Fruit fly (Drosophila melanogaster) whole organism, embryonic: ENCODE data around the gene CG14427.

ENCODE experiments used
- CG1024 ChIP-seq: fragments of 200-800 bp; sonication (Bioruptor generic); IDR thresholded peaks from 2 replicates; pipeline ENCODE4 v1.3.6; 2022; ENCODE audit warnings: missing biosample characterization, missing genetic modification characterization
- CG10267 ChIP-seq: fragments of 200-800 bp; sonication (Bioruptor generic); optimal IDR thresholded peaks from 2 replicates; lab custom pipeline; 2018; ENCODE audit warnings: missing biosample characterization, mild to moderate bottlenecking, missing genetic modification characterization, moderate library complexity
- CG10274 ChIP-seq: fragments of 200-800 bp; sonication (Bioruptor generic); optimal IDR thresholded peaks from 3 replicates; lab custom pipeline; 2017; ENCODE audit warnings: missing biosample characterization, mild to moderate bottlenecking, missing genetic modification characterization
- CG10959 ChIP-seq: fragments of 200-800 bp; sonication (Bioruptor generic); IDR thresholded peaks from 2 replicates; pipeline ENCODE4 v1.3.6; 2022; ENCODE audit warnings: missing biosample characterization, missing genetic modification characterization
- CG10979 ChIP-seq: fragments of 200-800 bp; sonication (Bioruptor generic); optimal IDR thresholded peaks from 2 replicates; lab custom pipeline; 2018; ENCODE audit warnings: missing biosample characterization, mild to moderate bottlenecking, missing genetic modification characterization, moderate library complexity
- CG11247 ChIP-seq: fragments of 200-800 bp; sonication (Bioruptor generic); IDR thresholded peaks from 2 replicates; pipeline ENCODE4 v1.3.6; 2022; ENCODE audit warnings: missing biosample characterization, missing genetic modification characterization
- CG13894 ChIP-seq: fragments of 200-800 bp; sonication (Bioruptor generic); optimal IDR thresholded peaks from 3 replicates; lab custom pipeline; 2018; ENCODE audit warnings: missing biosample characterization, mild to moderate bottlenecking, missing genetic modification characterization, moderate library complexity
- CG1603 ChIP-seq: fragments of 200-800 bp; sonication (Bioruptor generic); optimal IDR thresholded peaks from 2 replicates; lab custom pipeline; 2019; ENCODE audit warnings: missing biosample characterization, mild to moderate bottlenecking, missing genetic modification characterization, moderate library complexity
- CG18764 ChIP-seq: fragments of 200-800 bp; sonication (Bioruptor generic); optimal IDR thresholded peaks from 3 replicates; lab custom pipeline; 2016; ENCODE audit warnings: missing biosample characterization, missing genetic modification characterization
- CG3995 ChIP-seq: fragments of 200-800 bp; sonication (Bioruptor generic); optimal IDR thresholded peaks from 3 replicates; lab custom pipeline; 2016; ENCODE audit warnings: missing biosample characterization, missing genetic modification characterization
- CG42726 ChIP-seq: fragments of 200-800 bp; sonication (Bioruptor generic); IDR thresholded peaks from 2 replicates; pipeline ENCODE4 v1.3.6; 2022; ENCODE audit warnings: missing biosample characterization, missing genetic modification characterization; ENCODE audit not compliant: partially characterized antibody
- CG6272 ChIP-seq: fragments of 200-800 bp; sonication (Bioruptor generic); IDR thresholded peaks from 2 replicates; pipeline ENCODE4 v1.3.6; 2022; ENCODE audit warnings: missing biosample characterization, missing genetic modification characterization
- CG6791 ChIP-seq: fragments of 200-800 bp; sonication (Bioruptor generic); IDR thresholded peaks from 3 replicates; pipeline ENCODE4 v1.3.6; 2022; ENCODE audit warnings: missing biosample characterization, missing genetic modification characterization; ENCODE audit not compliant: partially characterized antibody
- CG6813 ChIP-seq: fragments of 200-800 bp; sonication (Bioruptor generic); optimal IDR thresholded peaks from 2 replicates; lab custom pipeline; 2017; ENCODE audit warnings: missing biosample characterization, missing genetic modification characterization, mild to moderate bottlenecking, moderate library complexity, missing genetic modification reagents
- CG7556 ChIP-seq: fragments of 200-800 bp; sonication (Bioruptor generic); optimal IDR thresholded peaks from 2 replicates; lab custom pipeline; 2017; ENCODE audit warnings: missing biosample characterization, mild to moderate bottlenecking, missing genetic modification characterization
- HHEX ChIP-seq: fragments of 200-800 bp; sonication (Bioruptor generic); optimal IDR thresholded peaks from 3 replicates; lab custom pipeline; 2017; ENCODE audit warnings: missing biosample characterization, mild to moderate bottlenecking, missing genetic modification characterization, missing genetic modification reagents
- Hmx ChIP-seq: fragments of 200-800 bp; sonication (Bioruptor generic); optimal IDR thresholded peaks from 2 replicates; lab custom pipeline; 2016; ENCODE audit warnings: missing biosample characterization, missing genetic modification characterization
- Hr51 ChIP-seq, 2 experiments: fragments of 200-800 bp; sonication (Bioruptor generic); optimal IDR thresholded peaks; 2 replicates in 1 of 2; 3 replicates in 1 of 2; lab custom pipeline; 2016 to 2018; ENCODE audit warnings: missing biosample characterization in 2 of 2, missing genetic modification characterization in 2 of 2, mild to moderate bottlenecking in 1 of 2, moderate library complexity in 1 of 2
- Lim3 ChIP-seq: fragments of 200-800 bp; sonication (Bioruptor generic); IDR thresholded peaks from 2 replicates; pipeline ENCODE4 v1.3.6; 2022; ENCODE audit warnings: missing biosample characterization, missing genetic modification characterization
- Med ChIP-seq: fragments of 200-800 bp; sonication (Bioruptor generic); peaks from one replicate; lab custom pipeline; 2016; ENCODE audit warnings: missing biosample characterization, missing genetic modification characterization, mild to moderate bottlenecking, inconsistent platforms, moderate library complexity
- NC2α ChIP-seq: fragments of 200-800 bp; sonication (Bioruptor generic); optimal IDR thresholded peaks from 2 replicates; lab custom pipeline; 2016; ENCODE audit warnings: missing biosample characterization, missing genetic modification characterization
- NK7.1 ChIP-seq: fragments of 200-800 bp; sonication (Bioruptor generic); optimal IDR thresholded peaks from 3 replicates; lab custom pipeline; 2016; ENCODE audit warnings: missing biosample characterization, missing genetic modification characterization
- Optix ChIP-seq: fragments of 200-800 bp; sonication (Bioruptor generic); IDR thresholded peaks from 3 replicates; pipeline ENCODE4 v1.3.6; 2022; ENCODE audit warnings: missing biosample characterization, missing genetic modification characterization
- PHDP ChIP-seq: fragments of 200-800 bp; sonication (Bioruptor generic); optimal IDR thresholded peaks from 3 replicates; lab custom pipeline; 2018; ENCODE audit warnings: missing biosample characterization, mild to moderate bottlenecking, missing genetic modification characterization, moderate library complexity
- Sox102F ChIP-seq: fragments of 200-800 bp; sonication (Bioruptor generic); optimal IDR thresholded peaks from 2 replicates; lab custom pipeline; 2018; ENCODE audit warnings: missing biosample characterization, mild to moderate bottlenecking, missing genetic modification characterization, moderate library complexity
- Ssrp ChIP-seq: fragments of 200-800 bp; sonication (Bioruptor generic); optimal IDR thresholded peaks from 2 replicates; lab custom pipeline; 2018; ENCODE audit warnings: missing biosample characterization, mild to moderate bottlenecking, missing genetic modification characterization, moderate library complexity
- Stat92E ChIP-seq, 3 experiments: fragments of >200 bp in 2 of 3; fragments of 200-800 bp in 1 of 3; sonication (Bioruptor generic) in 1 of 3; optimal IDR thresholded peaks; 2 replicates each; lab custom pipeline; 2017 to 2019; ENCODE audit warnings: missing biosample characterization in 3 of 3, missing genetic modification characterization in 3 of 3, mild to moderate bottlenecking in 1 of 3, moderate library complexity in 1 of 3
- Taf1 ChIP-seq: fragments of 200-800 bp; sonication (Bioruptor generic); IDR thresholded peaks from 2 replicates; pipeline ENCODE4 v1.3.6; 2022; ENCODE audit warnings: missing biosample characterization, missing genetic modification characterization
- Usf ChIP-seq: fragments of 200-800 bp; sonication (Bioruptor generic); optimal IDR thresholded peaks from 2 replicates; lab custom pipeline; 2017; ENCODE audit warnings: missing genotype, missing biosample characterization, missing genetic modification characterization
- al ChIP-seq: fragments of 200-800 bp; sonication (Bioruptor generic); IDR thresholded peaks from 2 replicates; pipeline ENCODE4 v1.3.6; 2022; ENCODE audit warnings: missing biosample characterization, missing genetic modification characterization
- ash1 ChIP-seq: fragments of 200-800 bp; sonication (Bioruptor generic); optimal IDR thresholded peaks from 2 replicates; lab custom pipeline; 2018; ENCODE audit warnings: missing biosample characterization, mild to moderate bottlenecking, missing genetic modification characterization
- caup ChIP-seq: fragments of 200-800 bp; sonication (Bioruptor generic); optimal IDR thresholded peaks from 3 replicates; lab custom pipeline; 2017; ENCODE audit warnings: missing biosample characterization, mild to moderate bottlenecking, missing genetic modification characterization, moderate library complexity; ENCODE audit not compliant: severe bottlenecking
- crc ChIP-seq: fragments of 200-800 bp; sonication (Bioruptor generic); optimal IDR thresholded peaks from 2 replicates; lab custom pipeline; 2016; ENCODE audit warnings: missing biosample characterization, missing genetic modification characterization
- crol ChIP-seq: fragments of 200-800 bp; sonication (Bioruptor generic); IDR thresholded peaks from 2 replicates; pipeline ENCODE4 v1.3.6; 2022; ENCODE audit warnings: missing biosample characterization, missing genetic modification characterization
- gcm ChIP-seq: fragments of 200-800 bp; sonication (Bioruptor generic); optimal IDR thresholded peaks from 2 replicates; lab custom pipeline; 2019; ENCODE audit warnings: missing biosample characterization, mild to moderate bottlenecking, missing genetic modification characterization, moderate library complexity
- gro ChIP-seq: fragments of 200-800 bp; sonication (Bioruptor generic); optimal IDR thresholded peaks from 2 replicates; lab custom pipeline; 2016; ENCODE audit warnings: missing biosample characterization, missing genetic modification characterization
- hbn ChIP-seq: fragments of 200-800 bp; sonication (Bioruptor generic); IDR thresholded peaks from 2 replicates; pipeline ENCODE4 v1.3.6; 2022; ENCODE audit warnings: missing biosample characterization, missing genetic modification characterization; ENCODE audit not compliant: partially characterized antibody
- org-1 ChIP-seq: fragments of 200-800 bp; sonication (Bioruptor generic); optimal IDR thresholded peaks from 2 replicates; lab custom pipeline; 2017; ENCODE audit warnings: missing biosample characterization, missing genetic modification characterization
- otp ChIP-seq: fragments of 200-800 bp; sonication (Bioruptor generic); IDR thresholded peaks from 3 replicates; pipeline ENCODE4, ENCODE4 v1.3.6; 2022; ENCODE audit warnings: missing biosample characterization, missing genetic modification characterization
- pan ChIP-seq, 4 experiments: fragments of >200 bp in 3 of 4; fragments of 200-800 bp in 1 of 4; sonication (Bioruptor generic) in 1 of 4; optimal IDR thresholded peaks in 3 of 4; IDR thresholded peaks in 1 of 4; 2 replicates each; pipeline versions ENCODE4 v1.3.6 to Lab custom; 2017 to 2022; ENCODE audit warnings: missing biosample characterization in 2 of 4, missing genetic modification characterization in 2 of 4, mixed read lengths in 1 of 4
- pb ChIP-seq: fragments of 200-800 bp; sonication (Bioruptor generic); optimal IDR thresholded peaks from 3 replicates; lab custom pipeline; 2016; ENCODE audit warnings: missing biosample characterization, missing genetic modification characterization
- prd ChIP-seq, 3 experiments: fragments of >200 bp in 2 of 3; fragments of 200-800 bp in 1 of 3; sonication (Bioruptor generic) in 1 of 3; optimal IDR thresholded peaks in 2 of 3; IDR thresholded peaks in 1 of 3; 2 replicates in 2 of 3; 3 replicates in 1 of 3; pipeline versions ENCODE4 v1.3.6 to Lab custom; 2017 to 2022; ENCODE audit warnings: missing biosample characterization in 1 of 3, missing genetic modification characterization in 1 of 3
- row ChIP-seq: fragments of 200-800 bp; sonication (Bioruptor generic); IDR thresholded peaks from 3 replicates; pipeline ENCODE4 v1.3.6; 2022; ENCODE audit warnings: missing biosample characterization, missing genetic modification characterization
- shn ChIP-seq: fragments of 200-800 bp; sonication (Bioruptor generic); optimal IDR thresholded peaks from 3 replicates; lab custom pipeline; 2016; ENCODE audit warnings: missing biosample characterization, missing genetic modification characterization
- stc ChIP-seq: fragments of 200-800 bp; sonication (Bioruptor generic); IDR thresholded peaks from 2 replicates; pipeline ENCODE4 v1.3.6; 2022; ENCODE audit warnings: missing biosample characterization, missing genetic modification characterization
- tap ChIP-seq: fragments of 200-800 bp; optimal IDR thresholded peaks from 3 replicates; lab custom pipeline; 2019; ENCODE audit warnings: missing biosample characterization, mild to moderate bottlenecking, missing genetic modification characterization, moderate library complexity
- trem ChIP-seq: fragments of 200-800 bp; optimal IDR thresholded peaks from 3 replicates; lab custom pipeline; 2019; ENCODE audit warnings: missing biosample characterization, mild to moderate bottlenecking, missing genetic modification characterization, moderate library complexity
- twi ChIP-seq: fragments of 200-800 bp; optimal IDR thresholded peaks from 2 replicates; lab custom pipeline; 2019; ENCODE audit warnings: missing biosample characterization, mild to moderate bottlenecking, missing genetic modification characterization, moderate library complexity
- yki ChIP-seq: fragments of >200 bp; optimal IDR thresholded peaks from 3 replicates; lab custom pipeline; 2018

CG14427 gene

DNA sequence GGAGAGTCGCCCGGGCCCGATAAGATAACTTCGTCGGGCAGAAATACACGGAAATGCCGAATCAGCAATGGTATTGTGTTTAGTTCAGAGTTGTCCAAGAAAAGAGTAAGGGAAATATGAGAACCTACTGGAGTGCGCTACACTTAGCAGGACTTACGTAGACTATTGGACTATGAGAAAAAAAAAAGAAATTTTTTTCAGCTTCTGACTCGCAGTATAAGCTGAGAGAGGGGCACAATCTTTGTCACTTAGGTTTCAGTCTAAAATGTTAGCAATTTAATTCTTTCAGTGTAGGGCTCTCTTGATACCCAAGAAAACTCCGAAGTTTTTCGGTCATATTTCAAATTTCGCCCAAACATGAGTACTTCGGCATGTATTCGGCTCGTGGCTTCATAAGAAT, 46.6 kb upstream of the CG14427 start (continued):
- TF ChIP-seq CG1024 (GFP tag; lab: Robert Waterston, UW) (peak; percentile 56), shn (peak; percentile 76), CG6791 (no peak), PHDP (tag; lab: Kevin White, UChicago) (peak; percentile 75), CG7556 (GFP tag; lab: Kevin White, UChicago) (peak; percentile 62), Med (GFP tag; lab: Kevin White, UChicago) (peak; percentile 95), Hr51 (GFP tag; optimal IDR thresholded peaks at IDR 0.05; lab: Kevin White, UChicago) (peak; percentile 31 to 73), HHEX (GFP tag; lab: Kevin White, UChicago) (peak; percentile 49), Ssrp (peak; percentile 31), tap (tag; lab: Kevin White, UChicago) (no peak), CG10959 (GFP tag; lab: Robert Waterston, UW) (peak; percentile 42; the same call in 1 of the 2 replicates), CG6813 (GFP tag; lab: Kevin White, UChicago) (peak; percentile 50), CG18764 (GFP tag; lab: Kevin White, UChicago) (peak; percentile 37), otp (GFP tag; lab: Robert Waterston, UW) (peak; percentile 82; the same call in 2 of the 3 replicates), pan (optimal IDR thresholded peaks at IDR 0.05; lab: Kevin White, UChicago) (no peak), pan (GFP tag; optimal IDR thresholded peaks at IDR 0.05 in 1 of 2, IDR thresholded peaks at IDR 0.05 in 1 of 2) (peak in 1 of 2 experiments; percentile 85), Hmx (GFP tag; lab: Kevin White, UChicago) (no peak), CG10267 (peak; percentile 48), twi (tag; lab: Kevin White, UChicago) (no peak), pb (GFP tag; lab: Kevin White, UChicago) (peak; percentile 20), hbn (GFP tag; lab: Robert Waterston, UW) (no peak), Usf (GFP tag; lab: Kevin White, UChicago) (peak; percentile 27), Sox102F (GFP tag; lab: Kevin White, UChicago) (peak; percentile 76), crc (GFP tag; lab: Kevin White, UChicago) (peak; percentile 48), caup (GFP tag; lab: Kevin White, UChicago) (peak; percentile 73), stc (peak; percentile 79), CG10979 (tag; lab: Kevin White, UChicago) (peak; percentile 64), al (GFP tag; lab: Robert Waterston, UW) (peak; percentile 52; the same call in 1 of the 2 replicates), gro (GFP tag; lab: Kevin White, UChicago) (peak; percentile 74), yki (no peak), Taf1 (peak; percentile 66; the same call in 1 of the 2 replicates), row (peak; percentile 92), CG10274 (GFP tag; lab: Kevin White, UChicago) (peak; percentile 67), Optix (peak; percentile 66; the same call in 1 of the 3 replicates), NK7.1 (GFP tag; lab: Kevin White, UChicago) (peak; percentile 28), prd (optimal IDR thresholded peaks at IDR 0.05; lab: Kevin White, UChicago) (no peak), prd (GFP tag; IDR thresholded peaks at IDR 0.05; lab: Robert Waterston, UW) (peak; percentile 90), CG1603 (tag; lab: Kevin White, UChicago) (peak; percentile 48), ash1 (no peak), org-1 (GFP tag; lab: Kevin White, UChicago) (peak; percentile 57), Lim3 (GFP tag; lab: Robert Waterston, UW) (0 out of 2 replicates have a peak, but pooled peaks have one; percentile 37), CG6272 (GFP tag; lab: Robert Waterston, UW) (peak; percentile 64), CG3995 (GFP tag; lab: Kevin White, UChicago) (peak; percentile 34), gcm (GFP tag; lab: Kevin White, UChicago) (peak; percentile 23), NC2α (GFP tag; lab: Kevin White, UChicago) (peak; percentile 42), CG11247 (GFP tag; lab: Robert Waterston, UW) (peak; percentile 59), crol (GFP tag; lab: Robert Waterston, UW) (no peak), CG42726 (GFP tag; lab: Robert Waterston, UW) (no peak), Stat92E (GFP tag; optimal IDR thresholded peaks at IDR 0.05; lab: Kevin White, UChicago) (no peak), CG13894 (tag; lab: Kevin White, UChicago) (peak; percentile 44), trem (no peak)
